Fruit fly (Drosophila melanogaster): Measurements from ENCODE around the gene CG33263.

DNA sequence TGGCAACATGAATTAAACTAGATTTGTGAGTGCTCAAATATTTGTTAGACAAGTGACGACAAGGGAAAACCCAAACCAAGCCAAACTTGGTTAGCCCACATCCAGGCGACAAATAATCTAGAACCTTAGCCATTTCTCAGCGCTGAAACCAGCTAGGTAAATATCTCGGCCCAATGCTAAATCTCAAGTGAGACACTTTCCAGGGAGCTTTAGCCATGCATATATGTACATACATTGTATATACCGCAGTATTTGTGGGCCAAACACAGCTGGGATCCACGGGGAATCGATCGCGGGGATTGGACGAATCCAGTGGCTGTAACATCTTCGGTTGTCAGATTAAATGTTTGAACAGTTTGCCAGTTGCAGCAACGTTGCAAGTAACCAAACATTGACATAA, 26.3 kb downstream of the CG33263 start:
- TF ChIP-seq CG8478 (optimal IDR thresholded peaks at IDR 0.05) (no peak), EcR (GFP tag; optimal IDR thresholded peaks at IDR 0.05) (no peak), psq (optimal IDR thresholded peaks at IDR 0.05) (no peak), usp (GFP tag; optimal IDR thresholded peaks at IDR 0.05) (no peak), pan (optimal IDR thresholded peaks at IDR 0.05) (no peak)
